Worm (Caenorhabditis elegans) whole organism, L4 larva: Measurements from ENCODE around the gene rpl-15.

ENCODE experiments used
- aly-2 ChIP-seq: sonication (generic microtip); optimal IDR thresholded peaks from 2 replicates; lab custom pipeline; 2018; ENCODE audit warnings: missing biosample characterization, missing genetic modification characterization
- cey-2 ChIP-seq: sonication (generic microtip); optimal IDR thresholded peaks from 3 replicates; lab custom pipeline; 2017; ENCODE audit warnings: missing genetic modification characterization, mild to moderate bottlenecking, missing compliant biosample characterization, antibody characterized with exemption, borderline replicate concordance; ENCODE audit not compliant: insufficient read depth
- dmd-6 ChIP-seq: fragments of 200-800 bp; sonication (Bioruptor generic); IDR thresholded peaks from 2 replicates; pipeline ENCODE4 v1.3.6; 2022; ENCODE audit warnings: missing genetic modification reagents, missing genetic modification characterization, missing compliant biosample characterization
- egl-27 ChIP-seq: sonication (generic microtip); optimal IDR thresholded peaks from 3 replicates; lab custom pipeline; 2017; ENCODE audit warnings: missing biosample characterization, missing genetic modification reagents, missing genetic modification characterization
- lin-13 ChIP-seq: fragments of 150-350 bp; optimal IDR thresholded peaks from 2 replicates; lab custom pipeline; 2014; ENCODE audit warnings: missing biosample characterization, missing genetic modification reagents, missing genetic modification characterization
- lir-3 ChIP-seq: sonication (generic microtip); optimal IDR thresholded peaks from 2 replicates; lab custom pipeline; 2016; ENCODE audit warnings: mild to moderate bottlenecking, missing genetic modification characterization, missing compliant biosample characterization
- mdl-1 ChIP-seq, 2 experiments: fragments of 150-350 bp in 1 of 2; sonication (generic microtip) in 1 of 2; optimal IDR thresholded peaks; 2 replicates each; lab custom pipeline; 2014 to 2017; ENCODE audit warnings: missing biosample characterization in 2 of 2, missing genetic modification characterization in 2 of 2
- nhr-237 ChIP-seq: sonication (generic microtip); optimal IDR thresholded peaks from 2 replicates; lab custom pipeline; 2017; ENCODE audit warnings: missing biosample characterization, missing genetic modification characterization
- nhr-25 ChIP-seq: sonication (generic microtip); optimal IDR thresholded peaks from 2 replicates; lab custom pipeline; 2017; ENCODE audit warnings: missing genetic modification characterization, mild to moderate bottlenecking, missing compliant biosample characterization, antibody characterized with exemption, moderate library complexity, borderline replicate concordance; ENCODE audit not compliant: insufficient read depth
- nhr-77 ChIP-seq: fragments of 150-350 bp; optimal IDR thresholded peaks from 2 replicates; lab custom pipeline; 2014; ENCODE audit warnings: missing biosample characterization, missing genetic modification characterization
- snpc-4 ChIP-seq: fragments of 150-350 bp; optimal IDR thresholded peaks from 2 replicates; lab custom pipeline; 2014; ENCODE audit warnings: missing biosample characterization, missing genetic modification characterization
- unc-62 ChIP-seq, 3 experiments: fragments of 150-350 bp in 1 of 3; sonication (generic microtip); optimal IDR thresholded peaks in 2 of 3; peaks in 1 of 3; 1 replicate in 1 of 3; 2 replicates in 2 of 3; lab custom pipeline; 2014 to 2017; ENCODE audit warnings: missing biosample characterization in 3 of 3, missing genetic modification characterization in 3 of 3, missing genetic modification reagents in 3 of 3, missing genotype in 1 of 3
- ztf-11 ChIP-seq: fragments of 150-350 bp; optimal IDR thresholded peaks from 2 replicates; lab custom pipeline; 2014; ENCODE audit warnings: missing biosample characterization, missing genetic modification characterization

DNA sequence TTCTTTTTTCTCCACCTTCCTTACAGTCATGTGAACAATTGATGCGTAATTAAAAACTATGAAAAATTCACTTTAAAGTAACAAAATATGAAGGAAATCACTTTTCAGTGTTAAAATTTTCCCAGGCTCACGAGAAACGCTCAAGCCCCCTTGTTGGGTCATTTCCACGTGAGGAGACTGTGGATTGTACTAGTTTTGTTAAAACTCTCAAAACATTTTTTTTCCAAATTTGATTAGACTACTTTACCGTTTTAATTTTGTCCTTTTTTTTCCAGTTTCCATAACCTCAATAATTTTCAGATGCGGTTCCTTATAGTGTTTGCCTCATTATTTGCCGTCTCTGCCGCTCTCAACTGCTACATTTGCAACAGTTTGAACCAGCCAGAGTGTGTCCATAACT lies 10.8 kb upstream of the rpl-15 start, which contains the start of gene K11H12.7:
- TF ChIP-seq mdl-1 (tag; optimal IDR thresholded peaks at IDR 0.05; lab: Kevin White, UChicago): no peak
- no peak for TF ChIP-seq dmd-6 (GFP tag; lab: Robert Waterston, UW)
- no peak for TF ChIP-seq egl-27 (tag; lab: Kevin White, UChicago)
- TF ChIP-seq lir-3 (tag; lab: Kevin White, UChicago): no peak
- TF ChIP-seq ztf-11 (tag; lab: Kevin White, UChicago): no peak
- TF ChIP-seq aly-2 (tag; lab: Kevin White, UChicago): no peak
- TF ChIP-seq nhr-77 (tag; lab: Kevin White, UChicago): no peak
- TF ChIP-seq nhr-237 (tag; lab: Kevin White, UChicago): no peak
- no peak for TF ChIP-seq nhr-25 (tag; lab: Kevin White, UChicago)
- no peak for TF ChIP-seq lin-13 (GFP tag; lab: Kevin White, UChicago)
- no peak for TF ChIP-seq cey-2 (tag; lab: Kevin White, UChicago)
- no peak for TF ChIP-seq unc-62 (GFP tag; optimal IDR thresholded peaks at IDR 0.05 in 1 of 2; lab: Kevin White, UChicago)
- TF ChIP-seq unc-62 (tag; optimal IDR thresholded peaks at IDR 0.05; lab: Kevin White, UChicago): no peak
- TF ChIP-seq snpc-4 (tag; lab: Kevin White, UChicago): no peak
